Worm (Caenorhabditis elegans): ENCODE measurements around the gene T01D3.1.
A peak's percentile ranks its signal among the peaks of the same experiment; 100 is the strongest.

T01D3.1 gene

ce11 chrV:13724781-13725180 is 35.1 kb downstream of the T01D3.1 start, which contains the start of gene F35E12.2:
F35E12.2 (minus strand) TSS chrV:13724881.
- TF ChIP-seq madf-3 (GFP tag; IDR thresholded peaks at IDR 0.05) (no peak), ccch-3 (GFP tag; optimal IDR thresholded peaks at IDR 0.05) (no peak), nfyb-1 (GFP tag; IDR thresholded peaks at IDR 0.05) (no peak), sdz-38 (tag; optimal IDR thresholded peaks at IDR 0.05) (no peak), ceh-40 (GFP tag; IDR thresholded peaks at IDR 0.05) (no peak), Y53F4B.3 (GFP tag; IDR thresholded peaks at IDR 0.05) (no peak), zfh-2 (GFP tag; conservative IDR thresholded peaks at IDR 0.05) (no peak), snpc-3.4 (tag; optimal IDR thresholded peaks at IDR 0.05) (no peak), F33H1.4 (GFP tag; IDR thresholded peaks at IDR 0.05) (no peak)

ce11 chrV:13725574-13725973 is 35.9 kb downstream of the T01D3.1 start, which contains the start of gene fbxa-181:
fbxa-181 (plus strand) TSS chrV:13725874.
- no peak for TF ChIP-seq tlf-1 (GFP tag; optimal IDR thresholded peaks at IDR 0.05)
- no peak for TF ChIP-seq F57C9.4 (tag; optimal IDR thresholded peaks at IDR 0.05)
- no peak for TF ChIP-seq cebp-1 (GFP tag; IDR thresholded peaks at IDR 0.05)
- TF ChIP-seq cebp-1 (tag; optimal IDR thresholded peaks at IDR 0.05) = no peak
- TF ChIP-seq B0336.3 (GFP tag; IDR thresholded peaks at IDR 0.05) = no peak

- peak; percentile 55 for TF ChIP-seq nhr-80 (tag; optimal IDR thresholded peaks at IDR 0.05)
- TF ChIP-seq T07F8.4 (tag; optimal IDR thresholded peaks at IDR 0.05) = no peak
These were observed 41.1 kb downstream of the T01D3.1 start, which contains the start of gene dct-17 for ce11 chrV:13730762-13731161. dct-17 (minus strand) TSS chrV:13730784.

- TF ChIP-seq die-1 (tag; optimal IDR thresholded peaks at IDR 0.05) (no peak), nhr-80 (tag; optimal IDR thresholded peaks at IDR 0.05) (peak; percentile 20), C17E4.6 (GFP tag; IDR thresholded peaks at IDR 0.05) (no peak), gei-17 (GFP tag; optimal IDR thresholded peaks at IDR 0.05) (no peak), nhr-179 (tag; optimal IDR thresholded peaks at IDR 0.05) (no peak), unc-130 (GFP tag; optimal IDR thresholded peaks at IDR 0.05) (no peak), ztf-25 (GFP tag; IDR thresholded peaks at IDR 0.05) (no peak)
These were observed 46.5 kb downstream of the T01D3.1 start, which contains the start of gene F35E12.6 for ce11 chrV:13736147-13736546. F35E12.6 (minus strand) TSS chrV:13736247.

- TF ChIP-seq ztf-26 (tag; optimal IDR thresholded peaks at IDR 0.05) = no peak
- TF ChIP-seq F52B5.7 (tag; optimal IDR thresholded peaks at IDR 0.05) = no peak
- TF ChIP-seq tbx-9 (tag; optimal IDR thresholded peaks at IDR 0.05; ENCODE audit: borderline replicate concordance) = no peak
- TF ChIP-seq lin-54 (GFP tag; optimal IDR thresholded peaks at IDR 0.05) = no peak
- no peak for TF ChIP-seq ceh-58 (GFP tag; IDR thresholded peaks at IDR 0.05)
- no peak for TF ChIP-seq gei-17 (GFP tag; optimal IDR thresholded peaks at IDR 0.05)
- no peak for TF ChIP-seq madf-6 (GFP tag; IDR thresholded peaks at IDR 0.05)
- no peak for TF ChIP-seq ceh-27 (GFP tag; optimal IDR thresholded peaks at IDR 0.05)
- no peak for TF ChIP-seq egl-18 (GFP tag; IDR thresholded peaks at IDR 0.05)
- no peak for TF ChIP-seq F10E7.11 (tag; optimal IDR thresholded peaks at IDR 0.05)
- no peak for TF ChIP-seq nfya-1 (tag; optimal IDR thresholded peaks at IDR 0.05; ENCODE audit: borderline replicate concordance, insufficient read depth)
These were observed 48.7 kb downstream of the T01D3.1 start, which contains the start of gene irg-5 for ce11 chrV:13738374-13738773. irg-5 (minus strand) TSS chrV:13738474.

- no peak for TF ChIP-seq Y95B8A.8 (GFP tag; IDR thresholded peaks at IDR 0.05)
- TF ChIP-seq nhr-80 (tag; optimal IDR thresholded peaks at IDR 0.05) = peak; percentile 49
These were observed 50.2 kb downstream of the T01D3.1 start for ce11 chrV:13739901-13740300.

All from whole organism, young adult.